Fruit fly (Drosophila melanogaster): ENCODE data around the gene Acbp4.

The Acbp4 gene

DNA sequence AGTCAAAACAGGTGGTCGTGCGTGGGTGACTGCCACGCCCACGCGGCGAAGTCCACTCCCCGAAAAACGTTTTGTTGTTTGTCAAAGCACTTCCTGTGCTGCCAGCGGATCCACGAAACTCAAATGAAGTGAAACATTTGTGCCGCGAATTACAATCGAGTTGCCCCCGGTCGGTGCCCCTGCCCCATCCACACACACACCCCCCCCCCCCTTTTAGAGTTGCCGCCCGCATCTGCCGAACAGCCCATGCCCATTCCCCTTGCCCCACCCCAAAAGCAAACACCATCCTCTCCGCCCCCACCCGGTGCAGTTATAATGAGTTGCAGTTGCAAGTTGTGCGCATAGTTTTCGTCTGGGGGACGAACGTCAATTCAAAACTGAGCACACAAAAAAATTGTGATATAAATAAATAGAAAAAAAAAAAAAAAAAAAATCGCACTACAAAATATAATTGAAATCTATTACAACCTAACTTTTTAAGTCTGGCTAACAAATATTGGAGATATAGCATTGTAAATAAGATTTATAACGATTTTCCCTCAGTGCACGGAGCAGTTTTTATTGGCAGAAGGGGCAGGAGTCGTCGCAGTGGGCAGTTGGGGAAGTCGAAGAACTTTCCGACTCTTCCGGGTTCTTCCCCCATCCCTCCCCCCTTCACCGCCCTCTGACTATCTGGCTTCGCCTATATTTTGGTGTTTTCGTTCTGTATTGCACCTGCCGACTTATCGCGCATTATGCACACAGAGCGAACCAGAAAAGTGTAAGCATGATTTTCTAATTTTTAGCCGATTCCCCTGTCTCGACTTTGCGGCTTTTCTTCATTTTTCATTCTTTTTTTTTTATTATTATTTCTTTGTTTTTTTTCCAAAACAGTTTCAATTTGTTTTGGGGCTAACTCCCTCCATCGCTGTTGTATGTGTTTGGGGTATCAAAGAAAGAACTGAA, 23.7 kb upstream of the Acbp4 start (continued):
- TF ChIP-seq CG31388 (GFP tag; optimal IDR thresholded peaks at IDR 0.05) (no peak), Asciz (GFP tag; optimal IDR thresholded peaks at IDR 0.05) (peak; percentile 43), Sry-δ (GFP tag; optimal IDR thresholded peaks at IDR 0.05) (no peak), ewg (GFP tag; optimal IDR thresholded peaks at IDR 0.05) (peak; percentile 43), Hand (GFP tag; optimal IDR thresholded peaks at IDR 0.05) (no peak), CG8388 (GFP tag; optimal IDR thresholded peaks at IDR 0.05) (peak; percentile 57), Hr78 (GFP tag; optimal IDR thresholded peaks at IDR 0.05) (peak in 1 of 2 experiments; percentile 5), Abd-B (GFP tag; optimal IDR thresholded peaks at IDR 0.05) (peak; percentile 38), CG17912 (GFP tag; optimal IDR thresholded peaks at IDR 0.05) (no peak), mirr (GFP tag; optimal IDR thresholded peaks at IDR 0.05) (no peak), hb (GFP tag; IDR thresholded peaks at IDR 0.05; ENCODE audit: partially characterized antibody) (no peak), tx (GFP tag; optimal IDR thresholded peaks at IDR 0.05) (no peak), kay (GFP tag; optimal IDR thresholded peaks at IDR 0.05) (no peak), crol (GFP tag; IDR thresholded peaks at IDR 0.05) (peak; percentile 79), Dek (tag; optimal IDR thresholded peaks at IDR 0.05) (no peak), Xbp1 (GFP tag; optimal IDR thresholded peaks at IDR 0.05) (peak; percentile 58), Six4 (GFP tag; optimal IDR thresholded peaks at IDR 0.05) (peak; percentile 16), odd (GFP tag; optimal IDR thresholded peaks at IDR 0.05) (no peak), CG11560 (tag; IDR thresholded peaks at IDR 0.05) (no peak), CG31224 (GFP tag; IDR thresholded peaks at IDR 0.05) (no peak), gcm2 (GFP tag; optimal IDR thresholded peaks at IDR 0.05) (no peak), CG15269 (tag; optimal IDR thresholded peaks at IDR 0.05) (no peak), pita (GFP tag; optimal IDR thresholded peaks at IDR 0.05) (no peak), CG4617 (GFP tag; optimal IDR thresholded peaks at IDR 0.05; ENCODE audit: borderline replicate concordance) (peak; percentile 12), Ssrp (tag; optimal IDR thresholded peaks at IDR 0.05) (peak; percentile 66), nau (GFP tag; optimal IDR thresholded peaks at IDR 0.05) (no peak), CG10979 (tag; optimal IDR thresholded peaks at IDR 0.05) (peak; percentile 84), CG15601 (tag; optimal IDR thresholded peaks at IDR 0.05) (peak; percentile 58), Lpt (GFP tag; optimal IDR thresholded peaks at IDR 0.05) (no peak), CHES-1-like (GFP tag; optimal IDR thresholded peaks at IDR 0.05) (no peak), Doc2 (GFP tag; IDR thresholded peaks at IDR 0.05) (no peak), HLHmδ (GFP tag; optimal IDR thresholded peaks at IDR 0.05) (no peak), her (GFP tag; optimal IDR thresholded peaks at IDR 0.05) (no peak), CG12104 (GFP tag; optimal IDR thresholded peaks at IDR 0.05) (peak; percentile 28), CG12659 (GFP tag; optimal IDR thresholded peaks at IDR 0.05) (no peak), exex (tag; optimal IDR thresholded peaks at IDR 0.05) (no peak), Ada2b (GFP tag; IDR thresholded peaks at IDR 0.05) (no peak), CG32532 (GFP tag; IDR thresholded peaks at IDR 0.05) (no peak), CG18011 (GFP tag; optimal IDR thresholded peaks at IDR 0.05) (no peak), CG8290 (GFP tag; optimal IDR thresholded peaks at IDR 0.05) (peak; percentile 15), CG8290 (tag; optimal IDR thresholded peaks at IDR 0.05) (no peak), HLH3B (GFP tag; IDR thresholded peaks at IDR 0.05) (peak; percentile 66), h (optimal IDR thresholded peaks at IDR 0.05) (no peak), CG2129 (GFP tag; IDR thresholded peaks at IDR 0.05; ENCODE audit: partially characterized antibody) (no peak), Aef1 (GFP tag; IDR thresholded peaks at IDR 0.05) (0 out of 3 replicates have a peak, but pooled peaks have one; percentile 25), sob (GFP tag; IDR thresholded peaks at IDR 0.05) (no peak), danr (GFP tag; IDR thresholded peaks at IDR 0.05) (no peak; the same call in 1 of the 2 replicates), CG2116 (GFP tag; optimal IDR thresholded peaks at IDR 0.05) (no peak), CG18476 (GFP tag; optimal IDR thresholded peaks at IDR 0.05) (no peak)

Data from whole organism, embryonic.